Fruit fly (Drosophila melanogaster) whole organism, embryonic: ENCODE data around the gene AP-1sigma.

Source experiments
- CG11560 ChIP-seq: fragments of 200-800 bp; sonication (Bioruptor generic); IDR thresholded peaks from 3 replicates; pipeline ENCODE4 v1.3.6; 2022; ENCODE audit warnings: missing biosample characterization, missing genetic modification characterization
- CG12299 ChIP-seq: fragments of 200-800 bp; sonication (Bioruptor generic); optimal IDR thresholded peaks from 2 replicates; lab custom pipeline; 2018; ENCODE audit warnings: missing biosample characterization, mild to moderate bottlenecking, missing genetic modification characterization
- CG12391 ChIP-seq: fragments of 200-800 bp; sonication (Bioruptor generic); optimal IDR thresholded peaks from 3 replicates; lab custom pipeline; 2018; ENCODE audit warnings: missing biosample characterization, mild to moderate bottlenecking, missing genetic modification characterization, moderate library complexity
- CG13775 ChIP-seq: fragments of 200-800 bp; sonication (Bioruptor generic); optimal IDR thresholded peaks from 3 replicates; lab custom pipeline; 2017; ENCODE audit warnings: missing biosample characterization, mild to moderate bottlenecking, missing genetic modification characterization
- CG14860 ChIP-seq: fragments of 200-800 bp; sonication (Bioruptor generic); IDR thresholded peaks from 3 replicates; pipeline ENCODE4 v1.3.6; 2022; ENCODE audit warnings: missing biosample characterization, missing genetic modification characterization; ENCODE audit not compliant: partially characterized antibody
- CG1832 ChIP-seq: fragments of 200-800 bp; sonication (Bioruptor generic); optimal IDR thresholded peaks from 2 replicates; lab custom pipeline; 2017; ENCODE audit warnings: missing biosample characterization, mild to moderate bottlenecking, missing genetic modification characterization, inconsistent platforms
- CG18476 ChIP-seq: fragments of 200-800 bp; sonication (Bioruptor generic); optimal IDR thresholded peaks from 2 replicates; lab custom pipeline; 2016; ENCODE audit warnings: missing biosample characterization, mild to moderate bottlenecking, missing genetic modification characterization
- CG2129 ChIP-seq: fragments of 200-800 bp; sonication (Bioruptor generic); IDR thresholded peaks from 2 replicates; pipeline ENCODE4 v1.3.6; 2022; ENCODE audit warnings: missing biosample characterization, missing genetic modification characterization; ENCODE audit not compliant: partially characterized antibody
- CG2875 ChIP-seq: fragments of 200-800 bp; sonication (Bioruptor generic); optimal IDR thresholded peaks from 2 replicates; lab custom pipeline; 2017; ENCODE audit warnings: missing biosample characterization, mild to moderate bottlenecking, missing genetic modification characterization, missing genetic modification reagents
- CG31365 ChIP-seq: fragments of 200-800 bp; sonication (Bioruptor generic); optimal IDR thresholded peaks from 2 replicates; lab custom pipeline; 2018; ENCODE audit warnings: missing biosample characterization, mild to moderate bottlenecking, missing genetic modification characterization
- CG3163 ChIP-seq: fragments of 200-800 bp; sonication (Bioruptor generic); optimal IDR thresholded peaks from 3 replicates; lab custom pipeline; 2016; ENCODE audit warnings: missing biosample characterization, missing genetic modification characterization
- CG3847 ChIP-seq: fragments of 200-800 bp; sonication (Bioruptor generic); IDR thresholded peaks from 2 replicates; pipeline ENCODE4 v1.3.6; 2022; ENCODE audit warnings: missing biosample characterization, missing genetic modification characterization
- CG42726 ChIP-seq: fragments of 200-800 bp; sonication (Bioruptor generic); IDR thresholded peaks from 2 replicates; pipeline ENCODE4 v1.3.6; 2022; ENCODE audit warnings: missing biosample characterization, missing genetic modification characterization; ENCODE audit not compliant: partially characterized antibody
- CG5180 ChIP-seq: fragments of 200-800 bp; sonication (Bioruptor generic); optimal IDR thresholded peaks from 3 replicates; lab custom pipeline; 2017; ENCODE audit warnings: missing biosample characterization, missing genetic modification characterization, mild to moderate bottlenecking, moderate library complexity, missing genetic modification reagents
- CG8089 ChIP-seq: fragments of 200-800 bp; sonication (Bioruptor generic); optimal IDR thresholded peaks from 3 replicates; lab custom pipeline; 2016; ENCODE audit warnings: missing biosample characterization, missing genetic modification characterization
- CG8359 ChIP-seq: fragments of 200-800 bp; sonication (Bioruptor generic); optimal IDR thresholded peaks from 2 replicates; lab custom pipeline; 2017; ENCODE audit warnings: missing biosample characterization, mild to moderate bottlenecking, missing genetic modification characterization, borderline replicate concordance
- CkIIα-i1 ChIP-seq: fragments of 200-800 bp; sonication (Bioruptor generic); IDR thresholded peaks from 2 replicates; pipeline ENCODE4 v1.3.6; 2022; ENCODE audit warnings: missing biosample characterization, missing genetic modification characterization
- Dfd ChIP-seq, 2 experiments: fragments of >200 bp; optimal IDR thresholded peaks; 2 replicates each; lab custom pipeline; 2017; ENCODE audit warnings: missing biosample characterization in 2 of 2, missing genetic modification characterization in 2 of 2
- Doc3 ChIP-seq: fragments of 200-800 bp; sonication (Bioruptor generic); IDR thresholded peaks from 3 replicates; pipeline ENCODE4 v1.3.6; 2022; ENCODE audit warnings: missing biosample characterization, missing genetic modification characterization; ENCODE audit not compliant: partially characterized antibody
- Elba2 ChIP-seq: fragments of 200-800 bp; sonication (Bioruptor generic); optimal IDR thresholded peaks from 3 replicates; lab custom pipeline; 2016; ENCODE audit warnings: missing biosample characterization, missing genetic modification characterization
- Hmr ChIP-seq: fragments of 200-800 bp; sonication (Bioruptor generic); optimal IDR thresholded peaks from 3 replicates; lab custom pipeline; 2017; ENCODE audit warnings: mild to moderate bottlenecking, missing biosample characterization, missing genetic modification reagents, missing genetic modification characterization
- NC2β ChIP-seq: fragments of 200-800 bp; sonication (Bioruptor generic); optimal IDR thresholded peaks from 2 replicates; lab custom pipeline; 2016; ENCODE audit warnings: missing biosample characterization, missing genetic modification characterization
- Neu2 ChIP-seq: fragments of 200-800 bp; sonication (Bioruptor generic); optimal IDR thresholded peaks from 3 replicates; lab custom pipeline; 2016; ENCODE audit warnings: missing biosample characterization, missing genetic modification characterization, borderline replicate concordance
- Side ChIP-seq: fragments of 200-800 bp; sonication (Bioruptor generic); optimal IDR thresholded peaks from 2 replicates; lab custom pipeline; 2016; ENCODE audit warnings: missing biosample characterization, missing genetic modification characterization
- Sox102F ChIP-seq: fragments of 200-800 bp; sonication (Bioruptor generic); optimal IDR thresholded peaks from 2 replicates; lab custom pipeline; 2018; ENCODE audit warnings: missing biosample characterization, mild to moderate bottlenecking, missing genetic modification characterization, moderate library complexity
- Sry-β ChIP-seq: fragments of 200-800 bp; sonication (Bioruptor generic); optimal IDR thresholded peaks from 2 replicates; lab custom pipeline; 2018; ENCODE audit warnings: missing biosample characterization, mild to moderate bottlenecking, missing genetic modification characterization, moderate library complexity
- TFAM ChIP-seq: fragments of 200-800 bp; sonication (Bioruptor generic); optimal IDR thresholded peaks from 2 replicates; lab custom pipeline; 2017; ENCODE audit warnings: missing biosample characterization, missing genetic modification characterization, inconsistent platforms
- Taf1 ChIP-seq: fragments of 200-800 bp; sonication (Bioruptor generic); IDR thresholded peaks from 2 replicates; pipeline ENCODE4 v1.3.6; 2022; ENCODE audit warnings: missing biosample characterization, missing genetic modification characterization
- crp ChIP-seq, 2 experiments: fragments of 200-800 bp; sonication (Bioruptor generic); optimal IDR thresholded peaks; 2 replicates in 1 of 2; 3 replicates in 1 of 2; lab custom pipeline; 2017; ENCODE audit warnings: missing biosample characterization in 2 of 2, missing genetic modification characterization in 2 of 2, mild to moderate bottlenecking in 1 of 2, moderate library complexity in 1 of 2
- dimm ChIP-seq: fragments of 200-800 bp; sonication (Bioruptor generic); IDR thresholded peaks from 2 replicates; pipeline ENCODE4 v1.3.6; 2022; ENCODE audit warnings: missing biosample characterization, missing genetic modification characterization
- dm ChIP-seq: fragments of 200-800 bp; sonication (Bioruptor generic); optimal IDR thresholded peaks from 3 replicates; lab custom pipeline; 2016; ENCODE audit warnings: missing biosample characterization, missing genetic modification characterization
- dmrt11E ChIP-seq: fragments of 200-800 bp; sonication (Bioruptor generic); optimal IDR thresholded peaks from 3 replicates; lab custom pipeline; 2018; ENCODE audit warnings: missing biosample characterization, mild to moderate bottlenecking, missing genetic modification characterization, moderate library complexity
- ewg ChIP-seq: fragments of 200-800 bp; sonication (Bioruptor generic); optimal IDR thresholded peaks from 3 replicates; lab custom pipeline; 2017; ENCODE audit warnings: mild to moderate bottlenecking, missing biosample characterization, missing genetic modification reagents, missing genetic modification characterization
- eyg ChIP-seq: fragments of 200-800 bp; sonication (Bioruptor generic); optimal IDR thresholded peaks from 3 replicates; lab custom pipeline; 2016; ENCODE audit warnings: missing biosample characterization, missing genetic modification characterization
- gcm2 ChIP-seq: fragments of 200-800 bp; sonication (Bioruptor generic); optimal IDR thresholded peaks from 2 replicates; lab custom pipeline; 2016; ENCODE audit warnings: missing biosample characterization, missing genetic modification characterization
- gem ChIP-seq: fragments of 200-800 bp; sonication (Bioruptor generic); optimal IDR thresholded peaks from 2 replicates; lab custom pipeline; 2019; ENCODE audit warnings: missing biosample characterization, mild to moderate bottlenecking, missing genetic modification characterization, moderate library complexity
- gfzf ChIP-seq: fragments of 200-800 bp; sonication (Bioruptor generic); optimal IDR thresholded peaks from 2 replicates; lab custom pipeline; 2016; ENCODE audit warnings: missing biosample characterization, mild to moderate bottlenecking, missing genetic modification characterization, moderate library complexity
- grau ChIP-seq: fragments of 200-800 bp; optimal IDR thresholded peaks from 3 replicates; lab custom pipeline; 2019; ENCODE audit warnings: missing biosample characterization, mild to moderate bottlenecking, missing genetic modification characterization, moderate library complexity
- gsb-n ChIP-seq: fragments of 200-800 bp; sonication (Bioruptor generic); optimal IDR thresholded peaks from 3 replicates; lab custom pipeline; 2018; ENCODE audit warnings: missing biosample characterization, mild to moderate bottlenecking, missing genetic modification characterization
- run ChIP-seq: fragments of 200-800 bp; sonication (Bioruptor generic); optimal IDR thresholded peaks from 3 replicates; lab custom pipeline; 2018; ENCODE audit warnings: missing biosample characterization, mild to moderate bottlenecking, missing genetic modification characterization
- sc ChIP-seq, 3 experiments: fragments of >200 bp in 2 of 3; fragments of 200-800 bp in 1 of 3; sonication (Bioruptor generic) in 1 of 3; optimal IDR thresholded peaks; 2 replicates in 2 of 3; 3 replicates in 1 of 3; lab custom pipeline; 2017; ENCODE audit warnings: mild to moderate bottlenecking in 1 of 3, missing biosample characterization in 1 of 3, missing genetic modification characterization in 1 of 3, missing genetic modification reagents in 1 of 3
- sna ChIP-seq: fragments of 200-800 bp; sonication (Bioruptor generic); IDR thresholded peaks from 2 replicates; pipeline ENCODE4 v1.3.6; 2022; ENCODE audit warnings: missing biosample characterization, missing genetic modification characterization; ENCODE audit not compliant: partially characterized antibody
- ssp ChIP-seq: fragments of 200-800 bp; sonication (Bioruptor generic); IDR thresholded peaks from 2 replicates; pipeline ENCODE4 v1.3.6; 2022; ENCODE audit warnings: missing biosample characterization, missing genetic modification characterization
- toy ChIP-seq: fragments of 200-800 bp; sonication (Bioruptor generic); IDR thresholded peaks from 2 replicates; pipeline ENCODE4 v1.3.6; 2022; ENCODE audit warnings: missing biosample characterization, missing genetic modification characterization
- zen2 ChIP-seq: fragments of 200-800 bp; sonication (Bioruptor generic); IDR thresholded peaks from 3 replicates; pipeline ENCODE4 v1.3.6; 2022; ENCODE audit warnings: missing biosample characterization, missing genetic modification characterization; ENCODE audit not compliant: partially characterized antibody
- zfh2 ChIP-seq: fragments of 200-800 bp; sonication (Bioruptor generic); optimal IDR thresholded peaks from 2 replicates; lab custom pipeline; 2016; ENCODE audit warnings: missing biosample characterization, missing genetic modification characterization

Gene AP-1sigma

DNA sequence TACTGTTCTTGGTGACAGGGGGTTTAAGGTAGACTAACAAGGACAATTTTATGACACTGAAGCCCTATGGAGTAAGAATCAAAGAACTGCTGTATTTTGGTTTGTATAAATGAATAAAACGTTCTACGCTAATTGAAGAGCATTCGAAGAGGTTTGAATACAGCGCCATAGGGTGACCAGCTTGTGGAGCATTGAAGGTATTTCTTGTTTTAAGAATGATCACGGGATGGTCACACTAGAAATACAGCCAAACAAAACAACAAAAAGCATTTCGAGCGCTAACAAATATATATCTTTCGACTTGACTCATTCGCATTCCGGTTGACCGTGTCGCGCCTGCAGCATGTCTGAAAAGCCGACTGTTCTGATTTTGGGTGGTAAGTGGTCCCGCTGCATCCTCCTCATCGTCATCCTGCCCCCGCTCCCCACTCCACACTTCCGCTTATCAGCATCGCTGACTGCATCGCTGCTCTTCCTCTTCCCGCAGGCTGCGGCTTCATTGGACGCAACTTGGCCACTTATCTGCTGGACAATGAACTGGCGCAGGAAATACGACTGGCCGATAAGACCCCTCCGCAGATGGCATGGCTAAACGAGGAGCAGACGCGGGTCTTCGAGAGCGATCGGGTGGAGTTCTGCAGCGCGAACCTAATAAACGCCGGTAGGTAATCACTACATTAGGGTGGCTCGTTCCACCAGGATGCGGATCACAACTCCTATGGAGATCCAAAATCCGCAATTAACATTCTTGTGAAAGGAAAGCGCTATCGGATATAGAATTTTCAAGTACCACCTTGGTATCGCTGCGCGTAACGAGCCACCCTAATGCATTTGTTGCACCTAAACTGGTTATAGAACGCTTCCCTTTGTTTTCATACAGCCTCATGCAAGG is 24.5 kb upstream of the AP-1sigma start, which contains the start of gene CG5854 (continued):
- peak; percentile 51 for TF ChIP-seq CG5180
- TF ChIP-seq gcm2 (GFP tag; lab: Kevin White, UChicago), result peak; percentile 29
- no peak for TF ChIP-seq CG14860 (GFP tag; lab: Robert Waterston, UW)
- TF ChIP-seq CG42726 (GFP tag; lab: Robert Waterston, UW), result no peak
- TF ChIP-seq sna, result no peak; the same call in 1 of the 2 replicates
- peak; percentile 59 for TF ChIP-seq grau (tag; lab: Kevin White, UChicago)
- peak; percentile 75 for TF ChIP-seq NC2β
- peak; percentile 64 for TF ChIP-seq CG13775
- peak; percentile 77 for TF ChIP-seq CG8089 (GFP tag; lab: Kevin White, UChicago)
- TF ChIP-seq dmrt11E, result peak; percentile 76
- TF ChIP-seq Sox102F (GFP tag; lab: Kevin White, UChicago), result peak; percentile 86
- peak; percentile 68 for TF ChIP-seq Hmr (GFP tag; lab: Kevin White, UChicago)
- TF ChIP-seq zfh2 (GFP tag; lab: Kevin White, UChicago), result peak; percentile 17
- no peak for TF ChIP-seq Elba2
- TF ChIP-seq CG3847 (GFP tag; lab: Robert Waterston, UW), result peak; percentile 94
- TF ChIP-seq run (tag; lab: Kevin White, UChicago), result peak; percentile 38
- no peak for TF ChIP-seq CG2129 (GFP tag; lab: Robert Waterston, UW)
- TF ChIP-seq dm, result peak; percentile 4
- TF ChIP-seq CG12299 (tag; lab: Kevin White, UChicago), result peak; percentile 27
- 0 out of 2 replicates have a peak, but pooled peaks have one; percentile 16 for TF ChIP-seq Taf1
- TF ChIP-seq ssp (GFP tag; lab: Robert Waterston, UW), result peak; percentile 49; the same call in 1 of the 2 replicates
- TF ChIP-seq CG18476 (GFP tag; lab: Kevin White, UChicago), result peak; percentile 52
- peak; percentile 79 for TF ChIP-seq gem
- TF ChIP-seq gsb-n (tag; lab: Kevin White, UChicago), result peak; percentile 74
- TF ChIP-seq CG8359 (GFP tag; lab: Kevin White, UChicago), result no peak
- TF ChIP-seq Sry-β (GFP tag; lab: Kevin White, UChicago), result no peak
- TF ChIP-seq CG3163 (GFP tag; lab: Kevin White, UChicago), result peak; percentile 23
- no peak for TF ChIP-seq TFAM (GFP tag; lab: Kevin White, UChicago)
- TF ChIP-seq CkIIα-i1, result no peak
- TF ChIP-seq crp (GFP tag; optimal IDR thresholded peaks at IDR 0.05; lab: Kevin White, UChicago), result no peak
- no peak for TF ChIP-seq CG1832
- peak; percentile 35 for TF ChIP-seq eyg (GFP tag; lab: Kevin White, UChicago)
- TF ChIP-seq Neu2, result no peak
- TF ChIP-seq sc (optimal IDR thresholded peaks at IDR 0.05; lab: Kevin White, UChicago), result no peak
- peak; percentile 62 for TF ChIP-seq sc (GFP tag; optimal IDR thresholded peaks at IDR 0.05; lab: Kevin White, UChicago)
- peak; percentile 90 for TF ChIP-seq gfzf (GFP tag; lab: Kevin White, UChicago)
- TF ChIP-seq CG11560, result 0 out of 3 replicates have a peak, but pooled peaks have one; percentile 8
- TF ChIP-seq CG2875, result peak; percentile 74
- no peak for TF ChIP-seq toy (GFP tag; lab: Robert Waterston, UW)
- TF ChIP-seq zen2, result no peak
- TF ChIP-seq ewg, result peak; percentile 73
- TF ChIP-seq CG31365 (tag; lab: Kevin White, UChicago), result peak; percentile 43
- TF ChIP-seq Side (GFP tag; lab: Kevin White, UChicago), result peak; percentile 73
- no peak for TF ChIP-seq Dfd (GFP tag; optimal IDR thresholded peaks at IDR 0.05; lab: Kevin White, UChicago)
- peak; percentile 5; the same call in 1 of the 2 replicates for TF ChIP-seq dimm (GFP tag; lab: Robert Waterston, UW)
- TF ChIP-seq CG12391 (tag; lab: Kevin White, UChicago), result peak; percentile 70
- TF ChIP-seq Doc3 (GFP tag; lab: Robert Waterston, UW), result no peak
